Worm (Caenorhabditis elegans) whole organism, L4 larva: ENCODE results near the gene srh-119.

ENCODE experiments used
- D1046.2 ChIP-seq: fragments of 200-800 bp; sonication (Bioruptor generic); IDR thresholded peaks from 2 replicates; pipeline ENCODE4 v1.3.6; 2022; ENCODE audit warnings: missing genetic modification characterization, missing compliant biosample characterization
- F37D6.2 ChIP-seq: sonication (generic microtip); optimal IDR thresholded peaks from 2 replicates; lab custom pipeline; 2016; ENCODE audit warnings: mild to moderate bottlenecking, missing genetic modification characterization, missing compliant biosample characterization
- F49E8.2 ChIP-seq: sonication (generic microtip); optimal IDR thresholded peaks from 2 replicates; lab custom pipeline; 2016; ENCODE audit warnings: missing compliant biosample characterization, mild to moderate bottlenecking, missing genetic modification characterization, borderline replicate concordance
- T26A8.4 ChIP-seq: fragments of 200-800 bp; sonication (Bioruptor generic); IDR thresholded peaks from 2 replicates; pipeline ENCODE4 v1.3.6; 2022; ENCODE audit warnings: missing genetic modification characterization, missing compliant biosample characterization
- Y5F2A.4 ChIP-seq: fragments of 200-800 bp; sonication (Bioruptor generic); optimal IDR thresholded peaks from 2 replicates; lab custom pipeline; 2018; ENCODE audit warnings: mild to moderate bottlenecking, missing genetic modification characterization, missing compliant biosample characterization
- aly-2 ChIP-seq: sonication (generic microtip); optimal IDR thresholded peaks from 2 replicates; lab custom pipeline; 2018; ENCODE audit warnings: missing biosample characterization, missing genetic modification characterization
- ama-1 ChIP-seq: fragments of 150-350 bp; optimal IDR thresholded peaks from 2 replicates; lab custom pipeline; 2014; ENCODE audit warnings: inconsistent platforms, mixed read lengths
- arid-1 ChIP-seq: fragments of 200-800 bp; sonication (Bioruptor generic); conservative IDR thresholded peaks from 2 replicates; pipeline ENCODE4 v1.3.6; 2022; ENCODE audit warnings: missing genetic modification reagents, missing genetic modification characterization, missing compliant biosample characterization
- attf-4 ChIP-seq: sonication (generic microtip); optimal IDR thresholded peaks from 3 replicates; lab custom pipeline; 2017; ENCODE audit warnings: missing biosample characterization, missing genetic modification characterization
- ceh-20 ChIP-seq: fragments of 200-800 bp; sonication (Bioruptor generic); IDR thresholded peaks from 2 replicates; pipeline ENCODE4 v1.3.6; 2022; ENCODE audit warnings: missing genetic modification reagents, missing genetic modification characterization, missing compliant biosample characterization
- ces-1 ChIP-seq: fragments of 150-350 bp; sonication (generic microtip); optimal IDR thresholded peaks from 4 replicates; lab custom pipeline; 2014; ENCODE audit warnings: missing biosample characterization, missing genetic modification reagents, missing genetic modification characterization
- cey-2 ChIP-seq: sonication (generic microtip); optimal IDR thresholded peaks from 3 replicates; lab custom pipeline; 2017; ENCODE audit warnings: missing genetic modification characterization, mild to moderate bottlenecking, missing compliant biosample characterization, antibody characterized with exemption, borderline replicate concordance; ENCODE audit not compliant: insufficient read depth
- daf-8 ChIP-seq: fragments of 200-800 bp; sonication (Bioruptor generic); IDR thresholded peaks from 2 replicates; pipeline ENCODE4 v1.3.6; 2022; ENCODE audit warnings: missing genetic modification characterization, missing compliant biosample characterization
- dmd-6 ChIP-seq: fragments of 200-800 bp; sonication (Bioruptor generic); IDR thresholded peaks from 2 replicates; pipeline ENCODE4 v1.3.6; 2022; ENCODE audit warnings: missing genetic modification reagents, missing genetic modification characterization, missing compliant biosample characterization
- dmd-9 ChIP-seq: fragments of 200-800 bp; sonication (Bioruptor generic); IDR thresholded peaks from 2 replicates; pipeline ENCODE4 v1.3.6; 2022; ENCODE audit warnings: missing genetic modification reagents, missing genetic modification characterization, missing compliant biosample characterization
- duxl-1 ChIP-seq: sonication (generic microtip); optimal IDR thresholded peaks from 2 replicates; lab custom pipeline; 2016; ENCODE audit warnings: mild to moderate bottlenecking, missing genetic modification characterization, moderate library complexity, missing compliant biosample characterization; ENCODE audit not compliant: poor library complexity
- dve-1 ChIP-seq: sonication (generic microtip); optimal IDR thresholded peaks from 2 replicates; lab custom pipeline; 2017; ENCODE audit warnings: antibody characterized with exemption, mild to moderate bottlenecking, missing genetic modification characterization, missing compliant biosample characterization; ENCODE audit not compliant: insufficient read depth
- egl-43 ChIP-seq: fragments of 200-800 bp; sonication (Bioruptor generic); IDR thresholded peaks from 2 replicates; pipeline ENCODE4 v1.3.6; 2022; ENCODE audit warnings: missing genetic modification reagents, missing genetic modification characterization, missing compliant biosample characterization
- fkh-10 ChIP-seq: fragments of 150-350 bp; optimal IDR thresholded peaks from 2 replicates; lab custom pipeline; 2014; ENCODE audit warnings: missing biosample characterization, missing genetic modification reagents, missing genetic modification characterization
- hif-1 ChIP-seq, 2 experiments: sonication (generic microtip); optimal IDR thresholded peaks; 2 replicates each; lab custom pipeline; 2016 to 2017; ENCODE audit warnings: missing compliant biosample characterization in 2 of 2, missing genetic modification characterization in 2 of 2, missing genetic modification reagents in 2 of 2, missing genotype in 2 of 2, mild to moderate bottlenecking in 1 of 2
- jun-1 ChIP-seq: fragments of 150-350 bp; optimal IDR thresholded peaks from 2 replicates; lab custom pipeline; 2014; ENCODE audit warnings: missing biosample characterization, missing genetic modification reagents, missing genetic modification characterization
- lim-7 ChIP-seq: fragments of 200-800 bp; sonication (Bioruptor generic); IDR thresholded peaks from 2 replicates; pipeline ENCODE4 v1.3.6; 2022; ENCODE audit warnings: missing genetic modification characterization, missing compliant biosample characterization
- lin-15B ChIP-seq: fragments of 150-350 bp; sonication (generic microtip); optimal IDR thresholded peaks from 3 replicates; lab custom pipeline; 2014; ENCODE audit warnings: missing biosample characterization, missing genetic modification characterization
- lin-29 ChIP-seq: fragments of 200-800 bp; sonication (Bioruptor generic); IDR thresholded peaks from 2 replicates; pipeline ENCODE4 v1.3.6; 2022; ENCODE audit warnings: missing genetic modification reagents, missing genetic modification characterization, missing compliant biosample characterization
- lin-39 ChIP-seq: fragments of 150-350 bp; optimal IDR thresholded peaks from 2 replicates; lab custom pipeline; 2014; ENCODE audit warnings: missing biosample characterization, missing genetic modification reagents, missing genetic modification characterization
- lir-3 ChIP-seq: sonication (generic microtip); optimal IDR thresholded peaks from 2 replicates; lab custom pipeline; 2016; ENCODE audit warnings: mild to moderate bottlenecking, missing genetic modification characterization, missing compliant biosample characterization
- madf-9 ChIP-seq: fragments of 200-800 bp; sonication (Bioruptor generic); conservative IDR thresholded peaks from 2 replicates; pipeline ENCODE4 v1.3.6; 2022; ENCODE audit warnings: missing genetic modification reagents, missing genetic modification characterization, missing compliant biosample characterization
- mes-2 ChIP-seq: sonication (generic microtip); optimal IDR thresholded peaks from 2 replicates; lab custom pipeline; 2016; ENCODE audit warnings: missing genotype, mild to moderate bottlenecking, missing genetic modification characterization, missing compliant biosample characterization; ENCODE audit not compliant: poor library complexity, severe bottlenecking
- mxl-3 ChIP-seq: fragments of 200-800 bp; sonication (Bioruptor generic); optimal IDR thresholded peaks from 2 replicates; lab custom pipeline; 2018; ENCODE audit warnings: mild to moderate bottlenecking, missing genetic modification characterization, missing compliant biosample characterization
- nhr-10 ChIP-seq: fragments of 150-350 bp; optimal IDR thresholded peaks from 2 replicates; lab custom pipeline; 2014; ENCODE audit warnings: missing biosample characterization, missing genetic modification characterization
- nhr-237 ChIP-seq: sonication (generic microtip); optimal IDR thresholded peaks from 2 replicates; lab custom pipeline; 2017; ENCODE audit warnings: missing biosample characterization, missing genetic modification characterization
- nhr-76 ChIP-seq: fragments of 150-350 bp; optimal IDR thresholded peaks from 2 replicates; lab custom pipeline; 2014; ENCODE audit warnings: missing biosample characterization, missing genetic modification characterization
- pqm-1 ChIP-seq: sonication (generic microtip); optimal IDR thresholded peaks from 2 replicates; lab custom pipeline; 2017; ENCODE audit warnings: missing biosample characterization, missing genetic modification characterization
- rbr-2 ChIP-seq: sonication (generic microtip); optimal IDR thresholded peaks from 2 replicates; lab custom pipeline; 2016; ENCODE audit warnings: missing genotype, missing genetic modification characterization, missing compliant biosample characterization
- set-16 ChIP-seq: fragments of 200-800 bp; sonication (Bioruptor generic); IDR thresholded peaks from 2 replicates; pipeline ENCODE4 v1.3.6; 2022; ENCODE audit warnings: missing genetic modification reagents, missing genetic modification characterization, missing compliant biosample characterization
- skn-1 ChIP-seq: fragments of 150-350 bp; optimal IDR thresholded peaks from 2 replicates; lab custom pipeline; 2014; ENCODE audit warnings: missing biosample characterization, missing genetic modification characterization
- snpc-4 ChIP-seq: fragments of 150-350 bp; optimal IDR thresholded peaks from 2 replicates; lab custom pipeline; 2014; ENCODE audit warnings: missing biosample characterization, missing genetic modification characterization
- spr-1 ChIP-seq: sonication (generic microtip); optimal IDR thresholded peaks from 2 replicates; lab custom pipeline; 2016; ENCODE audit warnings: mild to moderate bottlenecking, missing genetic modification characterization, missing compliant biosample characterization
- tag-97 ChIP-seq: fragments of 200-800 bp; sonication (Bioruptor generic); IDR thresholded peaks from 2 replicates; pipeline ENCODE4 v1.3.6; 2022; ENCODE audit warnings: missing genetic modification characterization, missing compliant biosample characterization
- unc-39 ChIP-seq: sonication (generic microtip); optimal IDR thresholded peaks from 2 replicates; lab custom pipeline; 2017; ENCODE audit warnings: missing biosample characterization, missing genetic modification characterization
- unc-62 ChIP-seq, 3 experiments: fragments of 150-350 bp in 1 of 3; sonication (generic microtip); optimal IDR thresholded peaks in 2 of 3; peaks in 1 of 3; 1 replicate in 1 of 3; 2 replicates in 2 of 3; lab custom pipeline; 2014 to 2017; ENCODE audit warnings: missing biosample characterization in 3 of 3, missing genetic modification characterization in 3 of 3, missing genetic modification reagents in 3 of 3, missing genotype in 1 of 3
- zfp-2 ChIP-seq: sonication (generic microtip); optimal IDR thresholded peaks from 2 replicates; lab custom pipeline; 2016; ENCODE audit warnings: mild to moderate bottlenecking, missing genetic modification characterization, missing compliant biosample characterization
- zfp-3 ChIP-seq: fragments of 200-800 bp; sonication (Bioruptor generic); conservative IDR thresholded peaks from 2 replicates; pipeline ENCODE4 v1.3.6; 2022; ENCODE audit warnings: missing genetic modification reagents, missing genetic modification characterization, missing compliant biosample characterization
- zip-11 ChIP-seq: fragments of 200-800 bp; sonication (Bioruptor generic); IDR thresholded peaks from 2 replicates; pipeline ENCODE4 v1.3.6; 2022; ENCODE audit warnings: missing genetic modification characterization, missing compliant biosample characterization

Gene srh-119

DNA sequence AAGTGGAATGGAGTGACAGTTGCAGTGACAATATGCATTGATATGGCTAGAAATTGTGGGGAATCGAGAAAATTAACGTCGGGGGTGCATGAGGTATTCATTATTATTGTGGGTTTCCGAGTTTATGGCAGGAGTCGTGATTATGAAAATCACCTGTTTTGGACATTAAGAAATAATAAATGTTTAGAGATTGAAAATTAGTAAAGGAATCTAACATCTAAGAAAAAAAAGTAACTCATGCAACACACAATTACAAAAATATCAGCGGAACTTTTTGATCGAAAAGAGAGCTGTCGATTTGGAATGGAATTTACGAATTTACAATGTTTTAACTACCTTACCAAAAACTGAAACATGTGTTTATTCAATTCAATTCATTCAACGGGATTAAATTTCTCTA lies 17.5 kb upstream of the srh-119 start, which contains the start of gene srh-206:
Gene srh-206, minus strand, starts transcription at position 101 of the 400 bp plus-strand sequence.
- no peak for TF ChIP-seq F37D6.2 (tag; lab: Kevin White, UChicago)
- no peak for TF ChIP-seq tag-97 (GFP tag; lab: Robert Waterston, UW)
- TF ChIP-seq nhr-237 (tag; lab: Kevin White, UChicago): no peak
- TF ChIP-seq daf-8 (GFP tag; lab: Robert Waterston, UW): no peak
- TF ChIP-seq lir-3 (tag; lab: Kevin White, UChicago): no peak
- no peak for TF ChIP-seq zfp-2 (tag; lab: Kevin White, UChicago)
- TF ChIP-seq madf-9 (GFP tag; lab: Robert Waterston, UW): no peak

DNA sequence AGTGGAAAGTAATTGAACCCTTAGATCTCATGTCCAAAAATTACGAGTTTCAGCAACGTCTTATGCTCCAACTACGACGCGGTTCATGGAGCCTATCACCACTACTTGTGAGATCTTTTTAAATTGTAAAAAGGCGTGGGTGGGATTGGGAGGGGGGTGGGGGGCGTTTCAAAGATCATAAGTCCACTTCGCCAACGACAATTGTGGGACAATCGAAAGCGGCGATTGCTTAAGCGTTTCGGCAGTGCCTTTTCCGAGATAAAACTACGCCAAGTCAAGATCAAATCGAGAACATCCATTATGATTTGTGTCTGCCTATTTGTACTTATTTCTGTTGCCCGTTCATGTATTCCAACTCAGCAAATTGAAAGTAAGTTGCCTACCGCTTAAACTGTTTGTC lies 16.0 kb upstream of the srh-119 start, which contains the start of gene clec-239:
Gene clec-239, plus strand, starts transcription at position 301 of the 400 bp plus-strand sequence.
- TF ChIP-seq zip-11 (GFP tag; lab: Robert Waterston, UW): no peak
- no peak for TF ChIP-seq attf-4
- TF ChIP-seq lin-29 (GFP tag; lab: Robert Waterston, UW): no peak
- TF ChIP-seq lin-39 (tag; lab: Kevin White, UChicago): no peak
- TF ChIP-seq T26A8.4 (GFP tag; lab: Robert Waterston, UW): no peak
- TF ChIP-seq duxl-1 (tag; lab: Kevin White, UChicago): no peak
- TF ChIP-seq Y5F2A.4 (GFP tag; lab: Kevin White, UChicago): no peak
- no peak for TF ChIP-seq hif-1 (tag; optimal IDR thresholded peaks at IDR 0.05; lab: Kevin White, UChicago)
- no peak for TF ChIP-seq cey-2 (tag; lab: Kevin White, UChicago)
- TF ChIP-seq pqm-1 (tag; lab: Kevin White, UChicago): no peak
- no peak for TF ChIP-seq ces-1 (GFP tag; lab: Kevin White, UChicago)
- no peak for TF ChIP-seq dmd-6 (GFP tag; lab: Robert Waterston, UW)
- no peak for TF ChIP-seq unc-62 (GFP tag; optimal IDR thresholded peaks at IDR 0.05 in 1 of 2; lab: Kevin White, UChicago)
- TF ChIP-seq unc-62 (tag; optimal IDR thresholded peaks at IDR 0.05; lab: Kevin White, UChicago): no peak
- no peak for TF ChIP-seq egl-43
- no peak for TF ChIP-seq F49E8.2 (tag; lab: Kevin White, UChicago)
- TF ChIP-seq nhr-10: no peak
- no peak for TF ChIP-seq nhr-76 (tag; lab: Kevin White, UChicago)
- no peak for TF ChIP-seq zfp-3 (GFP tag; lab: Robert Waterston, UW)
- no peak for TF ChIP-seq mxl-3 (GFP tag; lab: Kevin White, UChicago)
- no peak for TF ChIP-seq ceh-20 (GFP tag; lab: Robert Waterston, UW)

DNA sequence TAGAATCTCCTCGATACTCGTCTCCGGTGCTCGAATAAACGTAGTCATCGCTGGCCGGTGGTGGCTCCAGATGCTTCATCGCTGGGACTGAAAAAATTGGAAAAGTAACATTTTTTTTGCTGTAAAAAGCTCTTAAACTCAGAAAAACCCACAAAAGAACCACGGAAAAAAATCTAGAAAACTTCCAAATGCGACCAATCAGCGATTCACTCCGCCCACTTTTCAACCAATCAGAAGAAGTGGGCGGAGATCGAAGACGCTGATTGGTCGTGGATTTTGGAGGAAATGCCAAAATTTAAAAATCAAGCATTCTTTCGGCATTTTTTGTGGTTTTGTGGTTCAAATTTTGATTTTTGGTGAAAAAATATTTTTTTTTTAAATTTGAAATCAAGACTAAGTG lies 13.3 kb upstream of the srh-119 start:
- no peak for TF ChIP-seq jun-1
- TF ChIP-seq unc-62 (GFP tag; optimal IDR thresholded peaks at IDR 0.05 in 1 of 2; lab: Kevin White, UChicago): peak in 1 of 2 experiments; percentile 30
- TF ChIP-seq unc-62 (tag; optimal IDR thresholded peaks at IDR 0.05; lab: Kevin White, UChicago): no peak
- TF ChIP-seq, all 104 proteins: peak for 1

DNA sequence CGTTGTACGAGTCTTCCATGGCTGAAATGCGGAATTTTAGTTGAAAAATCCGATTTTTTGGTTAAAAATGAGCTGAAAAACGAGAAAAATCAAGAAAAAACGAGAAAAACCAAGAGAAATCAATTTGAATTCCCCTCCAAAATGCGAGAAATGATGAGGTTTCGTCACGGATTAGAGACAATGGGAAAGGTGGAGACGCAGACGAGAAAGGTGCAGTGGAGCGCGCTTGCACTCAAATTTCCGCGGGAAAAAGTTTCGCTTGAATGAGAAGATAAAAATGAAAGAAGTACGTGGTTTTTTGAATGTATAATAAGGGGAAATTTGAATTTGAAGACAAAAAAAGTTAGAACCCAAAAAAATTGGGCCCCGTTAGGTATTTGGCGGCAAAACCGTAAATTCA lies 6.6 kb upstream of the srh-119 start, which contains the start of gene efl-1:
Gene efl-1, minus strand, starts transcription at position 21 of the 400 bp plus-strand sequence.
- TF ChIP-seq D1046.2 (GFP tag; lab: Robert Waterston, UW) (no peak), set-16 (GFP tag; lab: Robert Waterston, UW) (0 out of 2 replicates have a peak, but pooled peaks have one; percentile 15), zfp-2 (tag; lab: Kevin White, UChicago) (peak; percentile 41), dve-1 (tag; lab: Kevin White, UChicago) (peak; percentile 89), skn-1 (no peak), madf-9 (GFP tag; lab: Robert Waterston, UW) (no peak; the same call in 1 of the 2 replicates), arid-1 (0 out of 2 replicates have a peak, but pooled peaks have one; percentile 64), aly-2 (tag; lab: Kevin White, UChicago) (no peak), mes-2 (tag; lab: Kevin White, UChicago) (peak; percentile 94), ama-1 (lab: Kevin White, UChicago) (peak; percentile 66), lim-7 (no peak), spr-1 (peak; percentile 54), fkh-10 (peak; percentile 79), snpc-4 (tag; lab: Kevin White, UChicago) (peak; percentile 77), dmd-9 (0 out of 2 replicates have a peak, but pooled peaks have one; percentile 41), unc-39 (tag; lab: Kevin White, UChicago) (no peak), rbr-2 (peak; percentile 81), jun-1 (peak; percentile 62), unc-62 (GFP tag; optimal IDR thresholded peaks at IDR 0.05 in 1 of 2; lab: Kevin White, UChicago) (peak in 1 of 2 experiments; percentile 92), unc-62 (tag; optimal IDR thresholded peaks at IDR 0.05; lab: Kevin White, UChicago) (no peak), lin-29 (GFP tag; lab: Robert Waterston, UW) (peak; percentile 57; the same call in 1 of the 2 replicates), lin-15B (tag; lab: Kevin White, UChicago) (peak; percentile 1)
